Fruit fly (Drosophila melanogaster): ENCODE results near the gene Mat89Ba.

The Mat89Ba gene

DNA sequence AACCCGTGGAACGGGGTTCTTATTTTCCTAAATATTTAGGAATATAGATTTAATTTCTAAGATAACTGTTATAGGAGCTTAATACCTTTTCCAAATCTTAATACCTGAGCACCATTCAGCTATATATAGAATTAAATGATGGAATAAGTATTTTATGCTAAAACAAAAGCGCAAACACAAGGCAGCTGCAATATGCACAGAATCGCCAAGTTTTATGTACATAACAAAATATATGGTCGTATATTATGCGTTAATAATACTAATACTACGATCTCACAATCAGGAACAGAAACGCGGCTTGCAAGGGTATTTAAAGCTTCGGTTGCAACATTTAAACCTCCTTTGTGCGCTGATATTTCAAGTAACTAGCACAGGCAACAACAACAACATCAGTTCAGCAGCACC, 37.5 kb downstream of the Mat89Ba start (continued):
- TF ChIP-seq pan (optimal IDR thresholded peaks at IDR 0.05), result no peak
- no peak for TF ChIP-seq pan (GFP tag; optimal IDR thresholded peaks at IDR 0.05 in 1 of 2, IDR thresholded peaks at IDR 0.05 in 1 of 2)
- TF ChIP-seq CG1024 (GFP tag; IDR thresholded peaks at IDR 0.05), result no peak
- no peak for TF ChIP-seq CG12744 (GFP tag; optimal IDR thresholded peaks at IDR 0.05)
- no peak for TF ChIP-seq CG6175 (GFP tag; IDR thresholded peaks at IDR 0.05)
- TF ChIP-seq Ets97D (GFP tag; optimal IDR thresholded peaks at IDR 0.05), result no peak
- TF ChIP-seq CG14667 (GFP tag; IDR thresholded peaks at IDR 0.05), result no peak
- no peak for TF ChIP-seq sisA (GFP tag; IDR thresholded peaks at IDR 0.05)
- TF ChIP-seq da (GFP tag; optimal IDR thresholded peaks at IDR 0.05), result no peak
- TF ChIP-seq br (optimal IDR thresholded peaks at IDR 0.05), result no peak
- TF ChIP-seq CG7963 (GFP tag; IDR thresholded peaks at IDR 0.05; ENCODE audit: partially characterized antibody), result no peak
- no peak for TF ChIP-seq Dip2 (GFP tag; IDR thresholded peaks at IDR 0.05)
- TF ChIP-seq CG16863 (GFP tag; optimal IDR thresholded peaks at IDR 0.05), result no peak
- TF ChIP-seq bowl (GFP tag; IDR thresholded peaks at IDR 0.05), result no peak
- TF ChIP-seq BEAF-32 (GFP tag; optimal IDR thresholded peaks at IDR 0.05), result no peak
- TF ChIP-seq Dek (tag; optimal IDR thresholded peaks at IDR 0.05), result peak; percentile 2
- TF ChIP-seq Hand (GFP tag; optimal IDR thresholded peaks at IDR 0.05), result no peak
- TF ChIP-seq Adf1 (GFP tag; IDR thresholded peaks at IDR 0.05), result no peak
- no peak for TF ChIP-seq HmgD (GFP tag; optimal IDR thresholded peaks at IDR 0.05)
- TF ChIP-seq CG1647 (GFP tag; optimal IDR thresholded peaks at IDR 0.05), result no peak
- no peak for TF ChIP-seq Myb (GFP tag; optimal IDR thresholded peaks at IDR 0.05)
- no peak for TF ChIP-seq CG33557 (GFP tag; optimal IDR thresholded peaks at IDR 0.05)
- no peak for TF ChIP-seq Gug (GFP tag; IDR thresholded peaks at IDR 0.05)
- no peak for TF ChIP-seq Nf-YB (GFP tag; optimal IDR thresholded peaks at IDR 0.05)
- no peak for TF ChIP-seq Dfd (GFP tag; optimal IDR thresholded peaks at IDR 0.05)
- no peak for TF ChIP-seq Fer1 (GFP tag; optimal IDR thresholded peaks at IDR 0.05)
- TF ChIP-seq CG17361 (GFP tag; IDR thresholded peaks at IDR 0.05), result no peak
- TF ChIP-seq H2.0 (GFP tag; IDR thresholded peaks at IDR 0.05), result no peak
- peak; percentile 22 for TF ChIP-seq salm (tag; optimal IDR thresholded peaks at IDR 0.05)
- TF ChIP-seq Meics (GFP tag; optimal IDR thresholded peaks at IDR 0.05), result peak; percentile 44
- no peak for TF ChIP-seq ac (GFP tag; optimal IDR thresholded peaks at IDR 0.05)
- TF ChIP-seq TFAM (GFP tag; optimal IDR thresholded peaks at IDR 0.05), result no peak
- TF ChIP-seq CG14965 (GFP tag; optimal IDR thresholded peaks at IDR 0.05; ENCODE audit: borderline replicate concordance), result no peak
- no peak for TF ChIP-seq chm (GFP tag; IDR thresholded peaks at IDR 0.05)
- TF ChIP-seq p53 (GFP tag; optimal IDR thresholded peaks at IDR 0.05), result no peak
- TF ChIP-seq Dp (GFP tag; optimal IDR thresholded peaks at IDR 0.05), result no peak
- no peak for TF ChIP-seq CG14050 (GFP tag; IDR thresholded peaks at IDR 0.05)
- TF ChIP-seq fd64A (GFP tag; optimal IDR thresholded peaks at IDR 0.05), result no peak
- peak; percentile 68 for TF ChIP-seq nmo (GFP tag; optimal IDR thresholded peaks at IDR 0.05)
- TF ChIP-seq CG14710 (tag; optimal IDR thresholded peaks at IDR 0.05), result peak; percentile 62
- TF ChIP-seq CG8281 (tag; optimal IDR thresholded peaks at IDR 0.05), result no peak
- no peak for TF ChIP-seq CG11247 (GFP tag; IDR thresholded peaks at IDR 0.05)
- no peak for TF ChIP-seq CG4730 (GFP tag; IDR thresholded peaks at IDR 0.05)
- no peak for TF ChIP-seq Stat92E (GFP tag; optimal IDR thresholded peaks at IDR 0.05)
- TF ChIP-seq tna (GFP tag; IDR thresholded peaks at IDR 0.05; ENCODE audit: partially characterized antibody), result no peak
- TF ChIP-seq Sin3A (optimal IDR thresholded peaks at IDR 0.05), result no peak
- TF ChIP-seq rib (GFP tag; IDR thresholded peaks at IDR 0.05), result no peak
- TF ChIP-seq CG34376 (GFP tag; optimal IDR thresholded peaks at IDR 0.05), result no peak
- TF ChIP-seq CG18599 (GFP tag; optimal IDR thresholded peaks at IDR 0.05), result no peak
- TF ChIP-seq CG34422 (GFP tag; IDR thresholded peaks at IDR 0.05), result no peak
- no peak for TF ChIP-seq CG2889 (GFP tag; IDR thresholded peaks at IDR 0.05)
- TF ChIP-seq gcm2 (GFP tag; optimal IDR thresholded peaks at IDR 0.05), result no peak
- no peak for TF ChIP-seq CG8944 (GFP tag; optimal IDR thresholded peaks at IDR 0.05)
- peak; percentile 87 for TF ChIP-seq sens (GFP tag)
